Worm (Caenorhabditis elegans): ENCODE measurements around the gene F36A4.3.

ce11 chrIV:4236671-4237070 is 32.7 kb upstream of the F36A4.3 start:
- TF ChIP-seq dmd-4 (tag; optimal IDR thresholded peaks at IDR 0.05) (no peak), unc-62 (GFP tag; optimal IDR thresholded peaks at IDR 0.05) (no peak), ZK546.5 (tag; optimal IDR thresholded peaks at IDR 0.05) (no peak), lin-13 (GFP tag; optimal IDR thresholded peaks at IDR 0.05) (no peak), nhr-23 (tag; optimal IDR thresholded peaks at IDR 0.05) (no peak), egl-27 (tag; optimal IDR thresholded peaks at IDR 0.05) (no peak), lin-39 (tag; optimal IDR thresholded peaks at IDR 0.05) (no peak), blmp-1 (tag; optimal IDR thresholded peaks at IDR 0.05; ENCODE audit: insufficient read depth) (no peak), zag-1 (tag; optimal IDR thresholded peaks at IDR 0.05) (no peak), unc-39 (tag; optimal IDR thresholded peaks at IDR 0.05) (no peak)
